Fruit fly (Drosophila melanogaster) whole organism, wandering third instar larva: Measurements from ENCODE around the gene CG10435.

ENCODE experiments used
- Abd-B ChIP-seq: fragments of >200 bp; optimal IDR thresholded peaks from 2 replicates; lab custom pipeline; 2017; ENCODE audit warnings: missing biosample characterization, missing genetic modification characterization
- Hr78 ChIP-seq: fragments of >200 bp; optimal IDR thresholded peaks from 2 replicates; lab custom pipeline; 2017; ENCODE audit warnings: missing biosample characterization, missing genetic modification characterization
- Hr83 ChIP-seq: fragments of 200-300 bp; sonication (Bioruptor generic); optimal IDR thresholded peaks from 2 replicates; lab custom pipeline; 2016; ENCODE audit warnings: missing biosample characterization, mild to moderate bottlenecking, missing genetic modification characterization, moderate library complexity; ENCODE audit not compliant: poor library complexity, severe bottlenecking
- ey ChIP-seq: fragments of 200-800 bp; sonication (Bioruptor generic); optimal IDR thresholded peaks from 2 replicates; lab custom pipeline; 2016; ENCODE audit warnings: missing biosample characterization, missing genetic modification characterization
- h ChIP-seq: fragments of 200-800 bp; sonication (Bioruptor generic); optimal IDR thresholded peaks from 3 replicates; lab custom pipeline; 2016; ENCODE audit warnings: missing biosample characterization, mild to moderate bottlenecking, missing genetic modification characterization
- usp ChIP-seq: fragments of >200 bp; optimal IDR thresholded peaks from 2 replicates; lab custom pipeline; 2017; ENCODE audit warnings: missing biosample characterization, missing genetic modification characterization

- no peak for TF ChIP-seq usp (GFP tag; lab: Kevin White, UChicago)
- no peak for TF ChIP-seq h (GFP tag; lab: Kevin White, UChicago)
- TF ChIP-seq ey, result no peak
- TF ChIP-seq Hr78 (GFP tag; lab: Kevin White, UChicago), result no peak
- no peak for TF ChIP-seq Hr83
- no peak for TF ChIP-seq Abd-B
These were observed 31.6 kb downstream of the CG10435 start for dm6 chr3R:7981396-7981795.
